Worm (Caenorhabditis elegans) whole organism, mixed stage, embryonic: ENCODE results near the gene atad-3.

Source experiments
- blmp-1 ChIP-seq: fragments of 150-350 bp; optimal IDR thresholded peaks from 2 replicates; lab custom pipeline; 2014; ENCODE audit warnings: missing biosample characterization, missing genetic modification characterization
- ces-1 ChIP-seq: fragments of 150-350 bp; optimal IDR thresholded peaks from 2 replicates; lab custom pipeline; 2014; ENCODE audit warnings: missing biosample characterization, missing genetic modification reagents, missing genetic modification characterization
- elt-3 ChIP-seq: fragments of 150-350 bp; optimal IDR thresholded peaks from 2 replicates; lab custom pipeline; 2014; ENCODE audit warnings: missing biosample characterization, missing genetic modification characterization
- ham-2 ChIP-seq: fragments of 200-800 bp; sonication (Bioruptor generic); optimal IDR thresholded peaks from 2 replicates; lab custom pipeline; 2018; ENCODE audit warnings: mild to moderate bottlenecking, missing genetic modification characterization, missing compliant biosample characterization
- lin-13 ChIP-seq: fragments of 150-350 bp; optimal IDR thresholded peaks from 2 replicates; lab custom pipeline; 2014; ENCODE audit warnings: missing biosample characterization, missing genetic modification characterization
- lin-32 ChIP-seq: fragments of 200-800 bp; sonication (Bioruptor generic); optimal IDR thresholded peaks from 2 replicates; lab custom pipeline; 2018; ENCODE audit warnings: mild to moderate bottlenecking, missing genetic modification characterization, missing compliant biosample characterization
- lsy-2 ChIP-seq: fragments of 150-350 bp; optimal IDR thresholded peaks from 2 replicates; lab custom pipeline; 2014; ENCODE audit warnings: missing biosample characterization, missing genetic modification characterization
- nhr-12 ChIP-seq: fragments of 150-350 bp; optimal IDR thresholded peaks from 2 replicates; lab custom pipeline; 2014; ENCODE audit warnings: missing biosample characterization, missing genetic modification characterization
- nhr-237 ChIP-seq: fragments of 150-350 bp; optimal IDR thresholded peaks from 2 replicates; lab custom pipeline; 2014; ENCODE audit warnings: missing biosample characterization, missing genetic modification characterization
- nhr-28 ChIP-seq: fragments of 150-350 bp; optimal IDR thresholded peaks from 2 replicates; lab custom pipeline; 2014; ENCODE audit warnings: missing biosample characterization, missing genetic modification characterization
- pha-4 ChIP-seq: fragments of 150-350 bp; optimal IDR thresholded peaks from 2 replicates; lab custom pipeline; 2018; ENCODE audit warnings: missing biosample characterization, missing genetic modification reagents, missing genetic modification characterization
- tbx-8 ChIP-seq: fragments of 200-800 bp; sonication (Bioruptor generic); optimal IDR thresholded peaks from 2 replicates; lab custom pipeline; 2018; ENCODE audit warnings: mild to moderate bottlenecking, missing genetic modification characterization, moderate library complexity, missing compliant biosample characterization
- unc-39 ChIP-seq: fragments of 150-350 bp; optimal IDR thresholded peaks from 2 replicates; lab custom pipeline; 2014; ENCODE audit warnings: missing biosample characterization, missing genetic modification characterization
- unc-62 ChIP-seq: fragments of 150-350 bp; optimal IDR thresholded peaks from 2 replicates; lab custom pipeline; 2014; ENCODE audit warnings: missing biosample characterization, missing genetic modification reagents, missing genetic modification characterization

ce11 chrII:10300082-10300749 lies 51.4 kb downstream of the atad-3 start, which contains the start of gene nep-26:
- TF ChIP-seq nhr-237 (tag; lab: Kevin White, UChicago) (no peak), tbx-8 (GFP tag; lab: Kevin White, UChicago) (no peak), pha-4 (tag; lab: Kevin White, UChicago) (no peak), lsy-2 (tag; lab: Kevin White, UChicago) (no peak), unc-39 (tag; lab: Kevin White, UChicago) (no peak), elt-3 (tag; lab: Kevin White, UChicago) (no peak), unc-62 (GFP tag; lab: Kevin White, UChicago) (peak; percentile 54), blmp-1 (tag; lab: Kevin White, UChicago) (no peak), nhr-12 (no peak), ces-1 (GFP tag; lab: Kevin White, UChicago) (no peak), lin-32 (no peak), ham-2 (GFP tag; lab: Kevin White, UChicago) (no peak), nhr-28 (tag; lab: Kevin White, UChicago) (no peak), lin-13 (no peak)
